Worm (Caenorhabditis elegans) whole organism, L3 larva: ENCODE measurements around the gene F38B7.10.

ENCODE experiments used
- R02D3.7 ChIP-seq: fragments of 150-350 bp; optimal IDR thresholded peaks from 2 replicates; lab custom pipeline; 2014; ENCODE audit warnings: missing biosample characterization, missing genetic modification characterization
- ZK546.5 ChIP-seq: sonication (generic microtip); optimal IDR thresholded peaks from 2 replicates; lab custom pipeline; 2017; ENCODE audit warnings: missing biosample characterization, missing genetic modification characterization
- aly-2 ChIP-seq: fragments of 150-350 bp; optimal IDR thresholded peaks from 2 replicates; lab custom pipeline; 2014; ENCODE audit warnings: missing biosample characterization, missing genetic modification characterization
- ama-1 ChIP-seq: fragments of 150-350 bp; optimal IDR thresholded peaks from 2 replicates; lab custom pipeline; 2018
- ceh-16 ChIP-seq: sonication (generic microtip); optimal IDR thresholded peaks from 2 replicates; lab custom pipeline; 2017; ENCODE audit warnings: missing biosample characterization, missing genetic modification characterization
- ceh-28 ChIP-seq: fragments of 150-350 bp; optimal IDR thresholded peaks from 2 replicates; lab custom pipeline; 2014; ENCODE audit warnings: missing biosample characterization, missing genetic modification reagents, missing genetic modification characterization
- ceh-82 ChIP-seq: fragments of 150-350 bp; optimal IDR thresholded peaks from 2 replicates; lab custom pipeline; 2014; ENCODE audit warnings: missing biosample characterization, missing genetic modification characterization
- egl-27 ChIP-seq: sonication (generic microtip); optimal IDR thresholded peaks from 4 replicates; lab custom pipeline; 2017; ENCODE audit warnings: missing biosample characterization, missing genetic modification reagents, missing genetic modification characterization
- egl-5 ChIP-seq: fragments of 150-350 bp; optimal IDR thresholded peaks from 2 replicates; lab custom pipeline; 2017; ENCODE audit warnings: missing biosample characterization, missing genetic modification reagents, missing genetic modification characterization, inconsistent platforms
- elt-1 ChIP-seq: fragments of 150-350 bp; optimal IDR thresholded peaks from 2 replicates; lab custom pipeline; 2014; ENCODE audit warnings: missing biosample characterization, missing genetic modification characterization
- elt-2 ChIP-seq: sonication (generic microtip); optimal IDR thresholded peaks from 2 replicates; lab custom pipeline; 2016; ENCODE audit warnings: missing genetic modification reagents, mild to moderate bottlenecking, missing genetic modification characterization, missing compliant biosample characterization
- elt-3 ChIP-seq, 3 experiments: fragments of 150-350 bp in 1 of 3; sonication (generic microtip) in 2 of 3; optimal IDR thresholded peaks; 2 replicates in 2 of 3; 4 replicates in 1 of 3; lab custom pipeline; 2014 to 2017; ENCODE audit warnings: missing biosample characterization in 3 of 3, missing genetic modification characterization in 3 of 3
- eor-1 ChIP-seq, 2 experiments: fragments of 150-350 bp; optimal IDR thresholded peaks; 2 replicates each; lab custom pipeline; 2014 to 2018; ENCODE audit warnings: missing biosample characterization in 2 of 2, missing genetic modification characterization in 2 of 2
- fkh-10 ChIP-seq: sonication (generic microtip); optimal IDR thresholded peaks from 2 replicates; lab custom pipeline; 2017; ENCODE audit warnings: missing biosample characterization, missing genetic modification reagents, missing genetic modification characterization
- fos-1 ChIP-seq: fragments of 150-350 bp; optimal IDR thresholded peaks from 2 replicates; lab custom pipeline; 2014; ENCODE audit warnings: missing biosample characterization, missing genetic modification characterization
- jun-1 ChIP-seq: fragments of 150-350 bp; optimal IDR thresholded peaks from 2 replicates; lab custom pipeline; 2014; ENCODE audit warnings: missing biosample characterization, missing genetic modification reagents, missing genetic modification characterization
- lin-15B ChIP-seq: fragments of 150-350 bp; optimal IDR thresholded peaks from 2 replicates; lab custom pipeline; 2014; ENCODE audit warnings: missing biosample characterization, missing genetic modification characterization
- lin-39 ChIP-seq: fragments of 150-350 bp; optimal IDR thresholded peaks from 2 replicates; lab custom pipeline; 2018; ENCODE audit warnings: missing biosample characterization, missing genetic modification reagents, missing genetic modification characterization
- lsy-12 ChIP-seq: sonication (generic microtip); optimal IDR thresholded peaks from 2 replicates; lab custom pipeline; 2016; ENCODE audit warnings: mild to moderate bottlenecking, missing genetic modification characterization, missing compliant biosample characterization
- mml-1 ChIP-seq: fragments of 150-350 bp; sonication (generic microtip); optimal IDR thresholded peaks from 3 replicates; lab custom pipeline; 2014; ENCODE audit warnings: missing biosample characterization, missing genetic modification characterization
- nfya-1 ChIP-seq: sonication (generic microtip); optimal IDR thresholded peaks from 2 replicates; lab custom pipeline; 2017; ENCODE audit warnings: missing genetic modification characterization, mild to moderate bottlenecking, missing compliant biosample characterization, antibody characterized with exemption, moderate library complexity; ENCODE audit not compliant: insufficient read depth
- nhr-12 ChIP-seq: fragments of 150-350 bp; optimal IDR thresholded peaks from 2 replicates; lab custom pipeline; 2014; ENCODE audit warnings: missing biosample characterization, missing genetic modification characterization
- nhr-23 ChIP-seq: fragments of 150-350 bp; optimal IDR thresholded peaks from 2 replicates; lab custom pipeline; 2014; ENCODE audit warnings: missing biosample characterization, missing genetic modification reagents, missing genetic modification characterization
- nhr-237 ChIP-seq: fragments of 150-350 bp; optimal IDR thresholded peaks from 2 replicates; lab custom pipeline; 2014; ENCODE audit warnings: missing biosample characterization, missing genetic modification characterization
- nhr-25 ChIP-seq: sonication (generic microtip); optimal IDR thresholded peaks from 2 replicates; lab custom pipeline; 2017; ENCODE audit warnings: missing biosample characterization, missing genetic modification characterization
- nhr-28 ChIP-seq: fragments of 150-350 bp; optimal IDR thresholded peaks from 2 replicates; lab custom pipeline; 2014; ENCODE audit warnings: missing biosample characterization, missing genetic modification characterization
- nhr-43 ChIP-seq: sonication (generic microtip); optimal IDR thresholded peaks from 2 replicates; lab custom pipeline; 2016; ENCODE audit warnings: mild to moderate bottlenecking, missing genetic modification characterization, missing compliant biosample characterization; ENCODE audit not compliant: poor library complexity, severe bottlenecking
- nhr-67 ChIP-seq: fragments of 150-350 bp; optimal IDR thresholded peaks from 2 replicates; lab custom pipeline; 2014; ENCODE audit warnings: missing biosample characterization, missing genetic modification characterization
- nhr-76 ChIP-seq: fragments of 150-350 bp; sonication (generic microtip); optimal IDR thresholded peaks from 5 replicates; lab custom pipeline; 2014; ENCODE audit warnings: missing biosample characterization, missing genetic modification characterization
- nhr-77 ChIP-seq: fragments of 150-350 bp; optimal IDR thresholded peaks from 2 replicates; lab custom pipeline; 2014; ENCODE audit warnings: missing biosample characterization, missing genetic modification characterization
- pha-4 ChIP-seq: fragments of 150-350 bp; optimal IDR thresholded peaks from 2 replicates; lab custom pipeline; 2014; ENCODE audit warnings: missing biosample characterization, missing genetic modification reagents, missing genetic modification characterization
- pqm-1 ChIP-seq: fragments of 150-350 bp; optimal IDR thresholded peaks from 2 replicates; lab custom pipeline; 2017; ENCODE audit warnings: missing biosample characterization, missing genetic modification characterization, inconsistent platforms
- sea-2 ChIP-seq: fragments of 150-350 bp; sonication (generic microtip); optimal IDR thresholded peaks from 4 replicates; lab custom pipeline; 2014; ENCODE audit warnings: missing biosample characterization, missing genetic modification reagents, missing genetic modification characterization
- skn-1 ChIP-seq: fragments of 150-350 bp; optimal IDR thresholded peaks from 2 replicates; lab custom pipeline; 2014; ENCODE audit warnings: missing biosample characterization, missing genetic modification characterization
- snpc-4 ChIP-seq: fragments of 150-350 bp; optimal IDR thresholded peaks from 2 replicates; lab custom pipeline; 2014; ENCODE audit warnings: missing biosample characterization, missing genetic modification characterization
- tbx-2 ChIP-seq: sonication (generic microtip); optimal IDR thresholded peaks from 2 replicates; lab custom pipeline; 2016; ENCODE audit warnings: mild to moderate bottlenecking, missing genetic modification characterization, missing compliant biosample characterization
- unc-39 ChIP-seq: sonication (generic microtip); optimal IDR thresholded peaks from 4 replicates; lab custom pipeline; 2017; ENCODE audit warnings: missing biosample characterization, missing genetic modification characterization
- zag-1 ChIP-seq: fragments of 150-350 bp; optimal IDR thresholded peaks from 2 replicates; lab custom pipeline; 2014; ENCODE audit warnings: missing biosample characterization, missing genetic modification characterization
- ztf-11 ChIP-seq: fragments of 150-350 bp; optimal IDR thresholded peaks from 2 replicates; lab custom pipeline; 2014; ENCODE audit warnings: missing biosample characterization, missing genetic modification characterization
- ztf-4 ChIP-seq: fragments of 150-350 bp; optimal IDR thresholded peaks from 2 replicates; lab custom pipeline; 2014; ENCODE audit warnings: missing biosample characterization, missing genetic modification characterization

Gene F38B7.10

DNA sequence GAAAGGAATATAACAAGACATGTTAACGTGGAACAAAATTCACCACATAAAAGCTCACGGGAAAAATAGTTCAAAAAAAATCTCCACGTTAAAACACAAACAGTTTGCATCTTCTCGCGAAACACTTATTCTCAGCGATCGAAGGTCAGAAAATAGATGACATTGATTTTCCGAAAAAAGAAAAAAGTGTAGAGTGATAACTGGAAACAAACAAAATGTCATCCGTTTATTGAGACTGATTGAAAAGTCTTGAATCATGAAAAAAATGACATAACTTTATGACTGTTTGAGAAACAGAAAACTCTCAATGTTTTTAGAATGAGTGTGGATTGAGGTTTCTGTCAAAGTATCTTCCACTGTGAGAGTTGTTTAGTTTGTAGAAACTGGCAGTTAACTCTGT is 27.5 kb upstream of the F38B7.10 start, which contains the start of gene C55A6.4:
Gene C55A6.4, minus strand, starts transcription at position 101 of the 400 bp plus-strand sequence.
- no peak for TF ChIP-seq aly-2
- no peak for TF ChIP-seq nfya-1 (tag; lab: Kevin White, UChicago)
- no peak for TF ChIP-seq pha-4 (tag; lab: Kevin White, UChicago)
- no peak for TF ChIP-seq mml-1 (tag; lab: Kevin White, UChicago)
- no peak for TF ChIP-seq nhr-25 (tag; lab: Kevin White, UChicago)
- TF ChIP-seq ama-1 (lab: Kevin White, UChicago): no peak
- no peak for TF ChIP-seq R02D3.7
- no peak for TF ChIP-seq elt-1 (tag; lab: Kevin White, UChicago)

DNA sequence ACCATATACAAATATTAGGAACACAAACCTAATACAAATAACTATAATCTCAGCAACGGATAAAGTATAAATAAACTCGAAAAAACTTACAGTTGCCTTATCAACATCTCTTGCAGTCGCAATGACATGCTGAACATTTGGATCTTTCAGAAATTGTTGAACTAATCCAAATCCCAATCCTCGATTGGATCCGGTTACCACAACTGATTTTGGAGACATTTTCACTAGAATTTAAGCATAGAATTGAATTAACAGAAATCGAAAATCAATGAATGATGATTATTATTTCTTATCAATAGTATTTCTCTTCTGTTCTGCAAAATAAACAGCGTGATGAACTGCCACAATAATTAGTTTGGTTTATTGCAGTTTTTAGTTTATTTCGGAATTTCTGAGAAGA is 25.1 kb upstream of the F38B7.10 start, which contains the start of the genes C55A6.11 and C55A6.7:
Gene C55A6.11, plus strand, starts transcription at position 301 of the 400 bp plus-strand sequence.
Gene C55A6.7, minus strand, starts transcription at position 316 of the 400 bp plus-strand sequence.
- no peak for TF ChIP-seq egl-5 (tag; lab: Kevin White, UChicago)

DNA sequence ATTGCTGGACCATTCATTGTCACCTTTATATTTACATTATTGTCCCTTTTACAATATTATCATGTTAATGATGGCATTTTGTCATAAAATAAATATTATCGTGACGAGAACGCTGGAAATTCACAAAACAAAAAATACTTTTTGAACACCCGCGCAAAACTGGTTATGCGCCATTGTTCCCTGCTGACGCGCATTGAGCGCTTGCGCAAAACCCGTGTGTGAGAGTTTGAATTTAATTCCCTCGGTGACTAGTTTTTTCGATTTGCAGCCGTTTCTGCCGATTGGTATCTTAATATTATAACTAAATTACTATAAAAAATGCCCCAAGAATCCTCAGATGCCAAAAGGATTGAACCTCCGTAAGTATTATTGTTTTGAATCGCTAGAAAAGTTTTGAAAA is 23.9 kb upstream of the F38B7.10 start, which contains the start of gene pafo-1:
Gene pafo-1, plus strand, starts transcription at position 256 of the 400 bp plus-strand sequence.
- TF ChIP-seq egl-27 (tag; lab: Kevin White, UChicago) (peak; percentile 26), mml-1 (tag; lab: Kevin White, UChicago) (no peak), skn-1 (tag; lab: Kevin White, UChicago) (peak; percentile 74), pha-4 (tag; lab: Kevin White, UChicago) (peak; percentile 90), pqm-1 (tag; lab: Kevin White, UChicago) (peak; percentile 23), lin-39 (tag; lab: Kevin White, UChicago) (peak; percentile 74), jun-1 (tag; lab: Kevin White, UChicago) (peak; percentile 86), elt-1 (tag; lab: Kevin White, UChicago) (no peak), ZK546.5 (tag; lab: Kevin White, UChicago) (no peak), lin-15B (peak; percentile 87), fos-1 (tag; lab: Kevin White, UChicago) (no peak), elt-3 (tag; optimal IDR thresholded peaks at IDR 0.05; lab: Kevin White, UChicago) (no peak), R02D3.7 (peak; percentile 77), nfya-1 (tag; lab: Kevin White, UChicago) (peak; percentile 85), nhr-25 (tag; lab: Kevin White, UChicago) (peak; percentile 66), egl-5 (tag; lab: Kevin White, UChicago) (no peak), nhr-28 (tag; lab: Kevin White, UChicago) (no peak), nhr-23 (tag; lab: Kevin White, UChicago) (peak; percentile 80), nhr-43 (peak; percentile 89), ztf-11 (no peak), aly-2 (peak; percentile 73), lsy-12 (tag; lab: Kevin White, UChicago) (peak; percentile 79), ama-1 (lab: Kevin White, UChicago) (no peak), ceh-28 (tag; lab: Kevin White, UChicago) (peak; percentile 61), zag-1 (tag; lab: Kevin White, UChicago) (peak; percentile 19), fkh-10 (GFP tag; lab: Kevin White, UChicago) (peak; percentile 30), tbx-2 (peak; percentile 79), snpc-4 (tag; lab: Kevin White, UChicago) (peak; percentile 70), eor-1 (tag; optimal IDR thresholded peaks at IDR 0.05; lab: Kevin White, UChicago) (no peak), nhr-77 (tag; lab: Kevin White, UChicago) (no peak), nhr-76 (tag; lab: Kevin White, UChicago) (no peak), sea-2 (GFP tag; lab: Kevin White, UChicago) (no peak), nhr-237 (tag; lab: Kevin White, UChicago) (no peak), nhr-67 (no peak), ceh-82 (tag; lab: Kevin White, UChicago) (peak; percentile 67), nhr-12 (no peak), ztf-4 (tag; lab: Kevin White, UChicago) (no peak), unc-39 (no peak), elt-2 (tag; lab: Kevin White, UChicago) (peak; percentile 52), ceh-16 (tag; lab: Kevin White, UChicago) (peak; percentile 26)
